Worm (Caenorhabditis elegans): ENCODE results near the gene F57B1.1.

The F57B1.1 gene

DNA sequence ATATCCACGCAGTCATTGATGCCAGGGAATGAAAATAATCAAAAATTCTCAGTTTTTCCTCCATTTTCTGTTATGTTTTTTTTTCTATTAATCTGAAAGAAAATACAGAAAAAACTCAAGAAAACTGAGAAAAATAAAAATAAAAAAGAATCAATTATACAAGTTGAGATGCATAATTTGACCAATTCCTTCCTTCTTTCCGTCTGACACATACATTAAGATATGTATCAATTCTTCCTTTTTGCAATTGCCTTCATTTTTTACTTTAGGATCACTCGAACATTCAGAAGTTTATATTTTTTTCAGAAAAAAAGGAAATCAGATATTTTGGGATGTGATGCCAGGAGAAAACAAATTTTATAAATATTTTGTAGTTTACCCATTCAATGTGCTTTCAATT, 12.0 kb upstream of the F57B1.1 start, which contains the start of gene F57B1.5:
TSS of gene F57B1.5 (plus strand) at position 301 of the 400 bp plus-strand sequence.
- TF ChIP-seq tbx-11 (GFP tag; IDR thresholded peaks at IDR 0.05) (no peak), hnd-1 (tag; optimal IDR thresholded peaks at IDR 0.05) (no peak), pes-1 (GFP tag; IDR thresholded peaks at IDR 0.05) (no peak)

DNA sequence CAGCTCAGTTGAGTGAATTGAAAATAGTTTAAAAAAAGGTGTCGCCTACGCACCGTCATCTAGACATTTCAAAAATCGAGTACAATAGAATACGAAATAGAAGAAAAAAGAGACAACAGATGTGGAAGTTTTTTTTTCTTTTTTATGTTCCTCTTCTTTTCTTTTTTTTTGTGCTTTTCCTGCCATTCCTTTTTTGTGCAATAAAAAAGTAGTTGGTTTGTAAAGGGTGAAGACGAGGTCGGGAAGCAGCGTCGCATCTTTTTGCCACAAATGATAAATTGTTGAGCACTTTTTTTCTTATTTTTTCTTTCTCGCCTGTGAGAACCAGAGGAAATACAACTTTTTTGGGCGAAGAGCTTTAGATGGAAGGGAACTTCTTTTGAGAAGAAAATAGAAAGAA, 11.1 kb upstream of the F57B1.1 start:
- TF ChIP-seq ceh-36 (tag; optimal IDR thresholded peaks at IDR 0.05): no peak
- no peak for TF ChIP-seq ceh-13 (GFP tag; optimal IDR thresholded peaks at IDR 0.05)
- no peak for TF ChIP-seq pes-1 (GFP tag; IDR thresholded peaks at IDR 0.05)

DNA sequence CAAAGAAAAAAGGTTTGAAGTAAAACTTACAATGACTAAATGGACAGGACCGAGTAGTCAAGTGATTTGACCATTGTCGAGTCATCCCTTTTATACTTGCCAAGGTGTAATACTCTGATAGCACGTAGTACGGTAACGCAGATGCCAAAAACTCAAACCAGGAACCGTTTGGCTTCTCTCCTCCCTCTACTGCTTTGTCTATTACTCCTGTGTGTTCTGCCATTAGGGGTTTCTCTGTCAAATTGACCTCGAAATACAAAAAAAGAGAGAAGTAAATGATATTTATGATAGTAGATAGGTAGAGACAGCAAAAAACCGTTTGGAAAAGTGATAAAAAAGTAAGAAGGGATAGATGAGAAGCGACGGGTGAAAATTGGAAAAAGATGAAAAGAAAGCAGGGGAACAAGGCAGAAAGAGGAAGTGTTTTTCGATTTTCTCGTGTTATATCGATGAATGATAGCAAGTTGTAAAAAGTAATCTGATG, 6.7 kb upstream of the F57B1.1 start, which contains the start of the genes col-159 and col-160:
TSS of gene col-159 (minus strand) at position 51 of the 484 bp plus-strand sequence.
TSS of gene col-160 (minus strand) at position 63 of the 484 bp plus-strand sequence.
- TF ChIP-seq ceh-13 (GFP tag; optimal IDR thresholded peaks at IDR 0.05) (no peak), hmbx-1 (tag; optimal IDR thresholded peaks at IDR 0.05) (no peak), hmg-4 (GFP tag; optimal IDR thresholded peaks at IDR 0.05) (no peak), flt-1 (GFP tag; IDR thresholded peaks at IDR 0.05) (no peak), ama-1 (optimal IDR thresholded peaks at IDR 0.05) (no peak), tra-4 (tag; optimal IDR thresholded peaks at IDR 0.05) (no peak), ets-7 (tag; optimal IDR thresholded peaks at IDR 0.05) (no peak), F13C5.2 (tag; optimal IDR thresholded peaks at IDR 0.05) (no peak), tbx-37 (GFP tag; conservative IDR thresholded peaks at IDR 0.05) (no peak), tbx-11 (GFP tag; IDR thresholded peaks at IDR 0.05) (no peak), hnd-1 (tag; optimal IDR thresholded peaks at IDR 0.05) (no peak), ceh-36 (tag; optimal IDR thresholded peaks at IDR 0.05) (no peak), aly-1 (tag; optimal IDR thresholded peaks at IDR 0.05) (no peak), scrt-1 (GFP tag; IDR thresholded peaks at IDR 0.05) (no peak)

DNA sequence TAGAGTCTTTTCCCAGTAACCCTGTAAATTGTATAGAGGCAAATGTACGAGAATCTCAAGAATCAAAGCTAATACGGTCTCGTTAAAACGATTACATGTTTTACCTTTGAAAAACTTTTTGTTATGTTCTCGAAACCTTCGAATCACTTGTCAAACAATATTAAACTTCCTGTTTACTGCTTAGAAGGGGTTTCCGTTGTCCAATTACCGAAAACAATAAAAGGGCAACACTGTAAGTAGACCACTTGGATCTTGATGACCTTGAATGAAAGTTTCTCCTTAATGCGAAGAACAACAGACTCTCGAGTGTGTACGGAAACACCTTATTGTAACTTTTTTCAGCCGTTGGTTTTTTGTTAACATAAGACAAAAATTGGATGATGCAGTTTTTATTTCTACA, 5.2 kb upstream of the F57B1.1 start:
- TF ChIP-seq tbx-37 (GFP tag; conservative IDR thresholded peaks at IDR 0.05): no peak
- TF ChIP-seq scrt-1 (GFP tag; IDR thresholded peaks at IDR 0.05): no peak
- no peak for TF ChIP-seq sea-1 (GFP tag; conservative IDR thresholded peaks at IDR 0.05)
- no peak for TF ChIP-seq hmbx-1 (tag; optimal IDR thresholded peaks at IDR 0.05)
- TF ChIP-seq pes-1 (GFP tag; IDR thresholded peaks at IDR 0.05): no peak
- no peak for TF ChIP-seq tra-4 (tag; optimal IDR thresholded peaks at IDR 0.05)
- no peak for TF ChIP-seq hnd-1 (tag; optimal IDR thresholded peaks at IDR 0.05)
- TF ChIP-seq aly-1 (tag; optimal IDR thresholded peaks at IDR 0.05): no peak
- TF ChIP-seq B0310.2 (tag; optimal IDR thresholded peaks at IDR 0.05): no peak
- TF ChIP-seq ama-1 (optimal IDR thresholded peaks at IDR 0.05): no peak
- no peak for TF ChIP-seq ets-7 (tag; optimal IDR thresholded peaks at IDR 0.05)

DNA sequence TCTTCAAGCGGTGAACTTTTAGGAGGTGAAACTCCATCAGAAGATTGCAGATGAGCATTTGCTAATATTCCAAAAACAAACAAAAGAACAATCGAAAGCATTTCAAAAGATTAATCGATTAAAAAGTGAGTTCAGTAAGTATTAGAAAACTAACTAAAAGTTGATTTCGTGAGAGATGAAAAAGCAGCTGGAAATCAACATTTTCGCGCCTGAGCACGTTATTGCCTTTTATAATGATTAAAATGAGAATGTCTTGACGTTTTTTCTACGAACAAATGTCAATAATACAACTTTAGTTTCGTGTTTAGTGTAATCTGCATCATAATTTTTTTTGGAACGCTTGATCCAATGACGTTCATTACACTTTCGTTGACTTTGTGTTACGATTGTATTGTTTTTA, 2.4 kb upstream of the F57B1.1 start, which contains the start of gene F57B1.9:
TSS of gene F57B1.9 (minus strand) at position 101 of the 400 bp plus-strand sequence.
- no peak for TF ChIP-seq hmbx-1 (tag; optimal IDR thresholded peaks at IDR 0.05)
- TF ChIP-seq pes-1 (GFP tag; IDR thresholded peaks at IDR 0.05): no peak
- no peak for TF ChIP-seq scrt-1 (GFP tag; IDR thresholded peaks at IDR 0.05)
- no peak for TF ChIP-seq tbx-37 (GFP tag; conservative IDR thresholded peaks at IDR 0.05)
- no peak for TF ChIP-seq tbx-11 (GFP tag; IDR thresholded peaks at IDR 0.05)
- TF ChIP-seq ceh-36 (tag; optimal IDR thresholded peaks at IDR 0.05): no peak
- TF ChIP-seq ceh-13 (GFP tag; optimal IDR thresholded peaks at IDR 0.05): no peak
- no peak for TF ChIP-seq B0310.2 (tag; optimal IDR thresholded peaks at IDR 0.05)
- no peak for TF ChIP-seq flt-1 (GFP tag; IDR thresholded peaks at IDR 0.05)
- TF ChIP-seq hmg-4 (GFP tag; optimal IDR thresholded peaks at IDR 0.05): no peak
- no peak for TF ChIP-seq F13C5.2 (tag; optimal IDR thresholded peaks at IDR 0.05)
- TF ChIP-seq sea-1 (GFP tag; conservative IDR thresholded peaks at IDR 0.05): no peak
- TF ChIP-seq tra-4 (tag; optimal IDR thresholded peaks at IDR 0.05): no peak
- no peak for TF ChIP-seq ama-1 (optimal IDR thresholded peaks at IDR 0.05)
- no peak for TF ChIP-seq aly-1 (tag; optimal IDR thresholded peaks at IDR 0.05)
- TF ChIP-seq ets-7 (tag; optimal IDR thresholded peaks at IDR 0.05): no peak
- TF ChIP-seq hnd-1 (tag; optimal IDR thresholded peaks at IDR 0.05): no peak

DNA sequence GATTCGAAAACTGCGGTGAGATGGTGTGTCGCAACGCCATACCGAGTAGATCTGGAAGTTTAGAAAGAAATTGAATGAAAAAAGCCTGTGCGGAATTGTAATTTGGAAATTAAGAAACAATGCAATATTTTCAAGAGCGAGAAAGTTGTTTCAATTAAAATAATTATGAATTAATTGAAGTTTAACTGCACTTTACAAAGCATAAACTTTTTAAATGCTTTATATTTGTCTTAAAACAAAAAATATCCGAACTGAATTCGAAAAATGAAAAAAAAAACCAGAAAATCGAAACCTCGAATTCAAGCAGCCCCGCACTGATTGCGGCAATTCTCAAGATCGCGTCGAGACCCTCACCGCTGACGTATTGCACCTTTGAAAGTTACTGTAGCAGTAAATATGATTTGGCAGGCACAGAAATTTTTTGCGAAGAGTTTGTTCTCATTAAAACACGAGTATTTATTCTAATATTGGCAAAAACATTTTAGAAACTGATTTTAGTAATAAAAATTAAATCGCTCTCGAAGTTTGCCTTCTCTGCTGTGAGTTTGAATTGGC, 1.9 kb downstream of the F57B1.1 start, which contains the start of gene sun-1:
TSS of gene sun-1 (minus strand) at position 51 of the 555 bp plus-strand sequence.
- TF ChIP-seq tbx-11 (GFP tag; IDR thresholded peaks at IDR 0.05) (no peak), scrt-1 (GFP tag; IDR thresholded peaks at IDR 0.05) (no peak), ceh-13 (GFP tag; optimal IDR thresholded peaks at IDR 0.05) (no peak), pes-1 (GFP tag; IDR thresholded peaks at IDR 0.05) (no peak), ceh-36 (tag; optimal IDR thresholded peaks at IDR 0.05) (no peak), F13C5.2 (tag; optimal IDR thresholded peaks at IDR 0.05) (no peak), ets-7 (tag; optimal IDR thresholded peaks at IDR 0.05) (no peak)

DNA sequence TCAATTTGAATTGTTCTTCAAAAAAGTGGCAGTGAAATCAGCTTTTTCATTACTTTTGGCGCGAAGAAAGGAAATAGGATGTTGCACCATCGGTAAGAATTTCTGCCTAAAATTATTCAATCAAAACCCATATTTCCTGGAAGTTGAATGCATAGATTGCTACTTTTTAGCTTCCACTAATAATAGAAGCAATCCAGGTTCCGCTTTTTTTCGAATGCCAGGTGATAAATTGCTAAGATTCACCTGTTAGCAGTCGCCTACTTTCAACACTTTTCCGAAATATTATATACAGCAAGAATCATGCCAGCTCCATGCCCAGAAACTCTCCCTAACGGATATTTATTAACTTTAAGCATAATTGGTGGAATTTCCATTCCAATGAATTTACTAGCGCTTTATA, 10.1 kb downstream of the F57B1.1 start, which contains the start of gene sri-6:
TSS of gene sri-6 (plus strand) at position 301 of the 400 bp plus-strand sequence.
- TF ChIP-seq ama-1 (optimal IDR thresholded peaks at IDR 0.05) (no peak), ceh-36 (tag; optimal IDR thresholded peaks at IDR 0.05) (no peak), hmg-4 (GFP tag; optimal IDR thresholded peaks at IDR 0.05) (no peak), ets-7 (tag; optimal IDR thresholded peaks at IDR 0.05) (no peak), flt-1 (GFP tag; IDR thresholded peaks at IDR 0.05) (no peak), hmbx-1 (tag; optimal IDR thresholded peaks at IDR 0.05) (no peak), aly-1 (tag; optimal IDR thresholded peaks at IDR 0.05) (no peak), tbx-11 (GFP tag; IDR thresholded peaks at IDR 0.05) (no peak), tbx-37 (GFP tag; conservative IDR thresholded peaks at IDR 0.05) (no peak), tra-4 (tag; optimal IDR thresholded peaks at IDR 0.05) (no peak), pes-1 (GFP tag; IDR thresholded peaks at IDR 0.05) (no peak), B0310.2 (tag; optimal IDR thresholded peaks at IDR 0.05) (no peak), F13C5.2 (tag; optimal IDR thresholded peaks at IDR 0.05) (no peak)

DNA sequence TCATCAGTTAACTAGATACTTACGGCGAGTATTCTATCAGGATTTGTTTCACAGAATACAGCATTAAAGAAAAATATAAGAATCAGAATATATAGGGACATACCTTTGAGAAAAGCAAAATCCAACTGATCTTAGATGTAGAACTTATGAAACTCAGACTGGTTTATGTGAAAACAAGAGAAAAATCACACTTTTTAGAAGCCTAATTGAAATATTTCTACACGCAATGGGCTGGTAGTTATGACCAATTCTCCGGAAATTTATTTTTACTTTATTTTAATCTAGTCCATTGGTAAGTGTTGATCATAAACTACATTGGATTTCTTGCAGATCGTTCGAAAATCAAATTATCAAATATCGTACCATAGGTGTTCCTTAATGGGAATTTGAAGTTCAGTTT, 11.3 kb downstream of the F57B1.1 start, which contains the start of gene T09E8.4:
TSS of gene T09E8.4 (minus strand) at position 101 of the 400 bp plus-strand sequence.
- TF ChIP-seq ceh-13 (GFP tag; optimal IDR thresholded peaks at IDR 0.05): no peak
- no peak for TF ChIP-seq B0310.2 (tag; optimal IDR thresholded peaks at IDR 0.05)
- no peak for TF ChIP-seq ceh-36 (tag; optimal IDR thresholded peaks at IDR 0.05)
- no peak for TF ChIP-seq aly-1 (tag; optimal IDR thresholded peaks at IDR 0.05)
- no peak for TF ChIP-seq ama-1 (optimal IDR thresholded peaks at IDR 0.05)
- TF ChIP-seq hmbx-1 (tag; optimal IDR thresholded peaks at IDR 0.05): no peak

All from whole organism, early embryonic.